Fruit fly (Drosophila melanogaster) whole organism, pupa: ENCODE measurements around the gene CG34027.

ENCODE experiments used
- CG13204 ChIP-seq: fragments of 200-800 bp; sonication (Bioruptor generic); optimal IDR thresholded peaks from 2 replicates; lab custom pipeline; 2018; ENCODE audit warnings: missing biosample characterization, mild to moderate bottlenecking, missing genetic modification characterization, moderate library complexity
- CG14655 ChIP-seq: fragments of 200-800 bp; sonication (Bioruptor generic); optimal IDR thresholded peaks from 3 replicates; lab custom pipeline; 2017; ENCODE audit warnings: mild to moderate bottlenecking, missing biosample characterization, missing genetic modification reagents, missing genetic modification characterization
- CG34367 ChIP-seq: fragments of 200-800 bp; sonication (Bioruptor generic); optimal IDR thresholded peaks from 2 replicates; lab custom pipeline; 2018; ENCODE audit warnings: missing biosample characterization, mild to moderate bottlenecking, missing genetic modification characterization
- CG4496 ChIP-seq: fragments of 200-800 bp; sonication (Bioruptor generic); IDR thresholded peaks from 3 replicates; pipeline ENCODE4 v1.3.6; 2022; ENCODE audit warnings: missing biosample characterization, missing genetic modification characterization
- CG8301 ChIP-seq: fragments of 200-800 bp; sonication (Bioruptor generic); optimal IDR thresholded peaks from 2 replicates; lab custom pipeline; 2018; ENCODE audit warnings: missing biosample characterization, mild to moderate bottlenecking, missing genetic modification characterization
- D1 ChIP-seq: fragments of 200-800 bp; sonication (Bioruptor generic); optimal IDR thresholded peaks from 2 replicates; lab custom pipeline; 2018; ENCODE audit warnings: missing biosample characterization, mild to moderate bottlenecking, missing genetic modification characterization, moderate library complexity
- EcR ChIP-seq: fragments of 200-800 bp; sonication (Bioruptor generic); optimal IDR thresholded peaks from 3 replicates; lab custom pipeline; 2019; ENCODE audit warnings: missing biosample characterization, missing genetic modification characterization, mild to moderate bottlenecking, moderate library complexity, missing genetic modification reagents
- Ets98B ChIP-seq: fragments of 200-800 bp; sonication (Bioruptor generic); IDR thresholded peaks from 2 replicates; pipeline ENCODE4 v1.3.6; 2022; ENCODE audit warnings: missing biosample characterization, missing genetic modification characterization
- Snoo ChIP-seq: fragments of 200-800 bp; sonication (Bioruptor generic); optimal IDR thresholded peaks from 3 replicates; lab custom pipeline; 2017; ENCODE audit warnings: missing biosample characterization, mild to moderate bottlenecking, missing genetic modification characterization, inconsistent platforms
- fd96Ca ChIP-seq: fragments of 200-800 bp; sonication (Bioruptor generic); IDR thresholded peaks from 3 replicates; pipeline ENCODE4 v1.3.6; 2022; ENCODE audit warnings: missing biosample characterization, missing genetic modification characterization
- gl ChIP-seq: fragments of 200-800 bp; sonication (Bioruptor generic); optimal IDR thresholded peaks from 2 replicates; lab custom pipeline; 2018; ENCODE audit warnings: missing biosample characterization, mild to moderate bottlenecking, missing genetic modification characterization
- rn ChIP-seq: fragments of 200-800 bp; sonication (Bioruptor generic); IDR thresholded peaks from 2 replicates; pipeline ENCODE4 v1.3.6; 2022; ENCODE audit warnings: missing biosample characterization, missing genetic modification characterization

DNA sequence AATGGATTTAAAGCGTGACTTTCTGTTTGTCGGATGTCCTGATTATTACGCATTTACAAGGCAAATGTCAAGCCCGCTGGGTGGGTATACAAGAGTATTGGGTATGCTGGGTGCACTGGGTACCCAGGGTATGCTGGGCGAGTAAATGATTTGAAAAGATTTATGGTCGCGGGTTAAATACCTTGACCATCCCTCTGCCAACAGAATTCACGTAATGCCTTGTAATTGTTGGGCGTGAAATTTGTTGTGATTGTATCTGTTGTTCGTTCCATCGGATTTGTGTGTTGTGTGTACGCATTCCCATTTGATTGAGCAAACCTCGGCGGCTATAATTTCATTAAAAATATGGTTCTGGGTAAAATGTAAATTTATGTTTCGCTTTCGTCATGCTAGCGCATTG lies 30.2 kb downstream of the CG34027 start:
- TF ChIP-seq gl (tag; lab: Kevin White, UChicago) = no peak
- TF ChIP-seq EcR (GFP tag; lab: Kevin White, UChicago) = no peak
- no peak for TF ChIP-seq CG13204 (GFP tag; lab: Kevin White, UChicago)
- TF ChIP-seq D1 (tag; lab: Kevin White, UChicago) = no peak
- no peak for TF ChIP-seq CG34367 (tag; lab: Kevin White, UChicago)
- TF ChIP-seq fd96Ca (GFP tag; lab: Robert Waterston, UW) = no peak
- no peak for TF ChIP-seq Ets98B (GFP tag; lab: Robert Waterston, UW)
- no peak for TF ChIP-seq CG8301 (tag; lab: Kevin White, UChicago)
- no peak for TF ChIP-seq CG4496
- TF ChIP-seq CG14655 (GFP tag; lab: Kevin White, UChicago) = no peak
- TF ChIP-seq rn = no peak
- TF ChIP-seq Snoo (tag; lab: Kevin White, UChicago) = no peak
